Fruit fly (Drosophila melanogaster): ENCODE data around the gene mh.

dm6 chrX:15449490-15450326 is 25.5 kb downstream of the mh start, which contains the start of the genes Scamp and Ahcy:
- TF ChIP-seq Dll (optimal IDR thresholded peaks at IDR 0.05) (no peak), pan (optimal IDR thresholded peaks at IDR 0.05) (no peak)

Measured in whole organism.